Fruit fly (Drosophila melanogaster) whole organism, embryonic: ENCODE data around the gene CG11670.

Experiments
- Abd-B ChIP-seq: fragments of 200-800 bp; sonication (Bioruptor generic); optimal IDR thresholded peaks from 2 replicates; lab custom pipeline; 2018; ENCODE audit warnings: missing biosample characterization, mild to moderate bottlenecking, missing genetic modification characterization, moderate library complexity
- Adf1 ChIP-seq: fragments of 200-800 bp; sonication (Bioruptor generic); IDR thresholded peaks from 2 replicates; pipeline ENCODE4 v1.3.6; 2022; ENCODE audit warnings: missing biosample characterization, missing genetic modification characterization
- Awh ChIP-seq: fragments of 200-800 bp; sonication (Bioruptor generic); IDR thresholded peaks from 2 replicates; pipeline ENCODE4, ENCODE4 v1.3.6; 2022; ENCODE audit warnings: missing biosample characterization, missing genetic modification characterization
- CG1024 ChIP-seq: fragments of 200-800 bp; sonication (Bioruptor generic); IDR thresholded peaks from 2 replicates; pipeline ENCODE4 v1.3.6; 2022; ENCODE audit warnings: missing biosample characterization, missing genetic modification characterization
- CG10431 ChIP-seq: fragments of 200-800 bp; sonication (Bioruptor generic); optimal IDR thresholded peaks from 3 replicates; lab custom pipeline; 2018; ENCODE audit warnings: missing biosample characterization, mild to moderate bottlenecking, missing genetic modification characterization
- CG11093 ChIP-seq: fragments of 200-800 bp; sonication (Bioruptor generic); IDR thresholded peaks from 3 replicates; pipeline ENCODE4 v1.3.6; 2022; ENCODE audit warnings: missing biosample characterization, missing genetic modification characterization
- CG12104 ChIP-seq: fragments of 200-800 bp; sonication (Bioruptor generic); optimal IDR thresholded peaks from 3 replicates; lab custom pipeline; 2016; ENCODE audit warnings: missing biosample characterization, missing genetic modification characterization
- CG12299 ChIP-seq: fragments of 200-800 bp; sonication (Bioruptor generic); optimal IDR thresholded peaks from 2 replicates; lab custom pipeline; 2018; ENCODE audit warnings: missing biosample characterization, mild to moderate bottlenecking, missing genetic modification characterization
- CG12744 ChIP-seq: fragments of 200-800 bp; sonication (Bioruptor generic); optimal IDR thresholded peaks from 2 replicates; lab custom pipeline; 2016; ENCODE audit warnings: missing biosample characterization, missing genetic modification characterization
- CG12769 ChIP-seq: fragments of 200-800 bp; sonication (Bioruptor generic); optimal IDR thresholded peaks from 2 replicates; lab custom pipeline; 2019; ENCODE audit warnings: missing biosample characterization, mild to moderate bottlenecking, missing genetic modification characterization, moderate library complexity
- CG13287 ChIP-seq: fragments of 200-800 bp; sonication (Bioruptor generic); IDR thresholded peaks from 2 replicates; pipeline ENCODE4 v1.3.6; 2022; ENCODE audit warnings: missing biosample characterization, missing genetic modification characterization; ENCODE audit not compliant: partially characterized antibody
- CG13296 ChIP-seq: fragments of 200-800 bp; sonication (Bioruptor generic); optimal IDR thresholded peaks from 3 replicates; lab custom pipeline; 2018; ENCODE audit warnings: missing biosample characterization, mild to moderate bottlenecking, missing genetic modification characterization
- CG15601 ChIP-seq: fragments of 200-800 bp; sonication (Bioruptor generic); optimal IDR thresholded peaks from 3 replicates; lab custom pipeline; 2019; ENCODE audit warnings: missing biosample characterization, mild to moderate bottlenecking, missing genetic modification characterization, moderate library complexity
- CG1602 ChIP-seq: fragments of 200-800 bp; sonication (Bioruptor generic); optimal IDR thresholded peaks from 3 replicates; lab custom pipeline; 2016; ENCODE audit warnings: missing biosample characterization, missing genetic modification characterization
- CG17385 ChIP-seq: fragments of 200-800 bp; sonication (Bioruptor generic); optimal IDR thresholded peaks from 3 replicates; lab custom pipeline; 2018; ENCODE audit warnings: missing biosample characterization, mild to moderate bottlenecking, missing genetic modification characterization
- CG17912 ChIP-seq: fragments of 200-800 bp; sonication (Bioruptor generic); optimal IDR thresholded peaks from 2 replicates; lab custom pipeline; 2018; ENCODE audit warnings: missing biosample characterization, mild to moderate bottlenecking, missing genetic modification characterization
- CG18476 ChIP-seq: fragments of 200-800 bp; sonication (Bioruptor generic); optimal IDR thresholded peaks from 2 replicates; lab custom pipeline; 2016; ENCODE audit warnings: missing biosample characterization, mild to moderate bottlenecking, missing genetic modification characterization
- CG2889 ChIP-seq: fragments of 200-800 bp; sonication (Bioruptor generic); IDR thresholded peaks from 3 replicates; pipeline ENCODE4 v1.3.6; 2022; ENCODE audit warnings: missing biosample characterization, missing genetic modification characterization
- CG30403 ChIP-seq: fragments of 200-800 bp; sonication (Bioruptor generic); optimal IDR thresholded peaks from 3 replicates; lab custom pipeline; 2016; ENCODE audit warnings: missing biosample characterization, missing genetic modification characterization
- CG31224 ChIP-seq: fragments of 200-800 bp; sonication (Bioruptor generic); IDR thresholded peaks from 2 replicates; pipeline ENCODE4 v1.3.6; 2022; ENCODE audit warnings: missing biosample characterization, missing genetic modification characterization
- CG34422 ChIP-seq: fragments of 200-800 bp; sonication (Bioruptor generic); IDR thresholded peaks from 3 replicates; pipeline ENCODE4 v1.3.6; 2022; ENCODE audit warnings: missing biosample characterization, missing genetic modification characterization
- CG3838 ChIP-seq: fragments of 200-800 bp; sonication (Bioruptor generic); optimal IDR thresholded peaks from 3 replicates; lab custom pipeline; 2016; ENCODE audit warnings: missing biosample characterization, missing genetic modification characterization
- CG4854 ChIP-seq: fragments of 200-800 bp; sonication (Bioruptor generic); optimal IDR thresholded peaks from 2 replicates; lab custom pipeline; 2016; ENCODE audit warnings: missing biosample characterization, missing genetic modification characterization, inconsistent platforms
- CG6813 ChIP-seq: fragments of 200-800 bp; sonication (Bioruptor generic); optimal IDR thresholded peaks from 2 replicates; lab custom pipeline; 2017; ENCODE audit warnings: missing biosample characterization, missing genetic modification characterization, mild to moderate bottlenecking, moderate library complexity, missing genetic modification reagents
- CG7357 ChIP-seq: fragments of 200-800 bp; sonication (Bioruptor generic); IDR thresholded peaks from 3 replicates; pipeline ENCODE4 v1.3.6; 2022; ENCODE audit warnings: missing biosample characterization, missing genetic modification characterization
- CTCF ChIP-seq: fragments of 200-800 bp; sonication (Bioruptor generic); optimal IDR thresholded peaks from 2 replicates; lab custom pipeline; 2017; ENCODE audit warnings: missing biosample characterization, mild to moderate bottlenecking, missing genetic modification characterization, moderate library complexity
- Deaf1 ChIP-seq: fragments of 200-800 bp; optimal IDR thresholded peaks from 3 replicates; lab custom pipeline; 2019; ENCODE audit warnings: missing biosample characterization, mild to moderate bottlenecking, missing genetic modification characterization, moderate library complexity
- Eip74EF ChIP-seq, 2 experiments: fragments of 200-800 bp in 1 of 2; fragments of >200 bp in 1 of 2; sonication (Bioruptor generic) in 1 of 2; optimal IDR thresholded peaks; 2 replicates each; lab custom pipeline; 2017 to 2019; ENCODE audit warnings: missing biosample characterization in 2 of 2, missing genetic modification characterization in 2 of 2, mild to moderate bottlenecking in 1 of 2, moderate library complexity in 1 of 2
- Lim3 ChIP-seq: fragments of 200-800 bp; sonication (Bioruptor generic); IDR thresholded peaks from 2 replicates; pipeline ENCODE4 v1.3.6; 2022; ENCODE audit warnings: missing biosample characterization, missing genetic modification characterization
- Med ChIP-seq: fragments of 200-800 bp; sonication (Bioruptor generic); peaks from one replicate; lab custom pipeline; 2016; ENCODE audit warnings: missing biosample characterization, missing genetic modification characterization, mild to moderate bottlenecking, inconsistent platforms, moderate library complexity
- NK7.1 ChIP-seq: fragments of 200-800 bp; sonication (Bioruptor generic); optimal IDR thresholded peaks from 3 replicates; lab custom pipeline; 2016; ENCODE audit warnings: missing biosample characterization, missing genetic modification characterization
- Oli ChIP-seq: fragments of 200-800 bp; sonication (Bioruptor generic); optimal IDR thresholded peaks from 2 replicates; lab custom pipeline; 2018; ENCODE audit warnings: missing biosample characterization, mild to moderate bottlenecking, missing genetic modification characterization, moderate library complexity
- Pdp1 ChIP-seq, 2 experiments: fragments of 200-800 bp; sonication (Bioruptor generic); optimal IDR thresholded peaks; 3 replicates each; lab custom pipeline; 2016; ENCODE audit warnings: missing biosample characterization in 2 of 2, missing genetic modification characterization in 2 of 2, mild to moderate bottlenecking in 1 of 2, moderate library complexity in 1 of 2
- Sox100B ChIP-seq: fragments of 200-800 bp; sonication (Bioruptor generic); optimal IDR thresholded peaks from 3 replicates; lab custom pipeline; 2018; ENCODE audit warnings: missing biosample characterization, mild to moderate bottlenecking, missing genetic modification characterization
- Sry-δ ChIP-seq: fragments of 200-800 bp; sonication (Bioruptor generic); optimal IDR thresholded peaks from 2 replicates; lab custom pipeline; 2016; ENCODE audit warnings: missing biosample characterization, missing genetic modification characterization
- amos ChIP-seq: fragments of 200-800 bp; sonication (Bioruptor generic); IDR thresholded peaks from 2 replicates; pipeline ENCODE4 v1.3.6; 2022; ENCODE audit warnings: missing biosample characterization, missing genetic modification characterization; ENCODE audit not compliant: partially characterized antibody
- ap ChIP-seq: fragments of 200-800 bp; sonication (Bioruptor generic); IDR thresholded peaks from 2 replicates; pipeline ENCODE4 v1.3.6; 2022; ENCODE audit warnings: missing biosample characterization, missing genetic modification characterization
- ara ChIP-seq: fragments of 200-800 bp; sonication (Bioruptor generic); IDR thresholded peaks from 2 replicates; pipeline ENCODE4 v1.3.6; 2022; ENCODE audit warnings: missing biosample characterization, missing genetic modification characterization
- crol ChIP-seq: fragments of 200-800 bp; sonication (Bioruptor generic); IDR thresholded peaks from 2 replicates; pipeline ENCODE4 v1.3.6; 2022; ENCODE audit warnings: missing biosample characterization, missing genetic modification characterization
- dati ChIP-seq: fragments of 200-800 bp; sonication (Bioruptor generic); IDR thresholded peaks from 2 replicates; pipeline ENCODE4 v1.3.6; 2022; ENCODE audit warnings: missing biosample characterization, missing genetic modification characterization
- disco-r ChIP-seq: fragments of 200-800 bp; sonication (Bioruptor generic); optimal IDR thresholded peaks from 2 replicates; lab custom pipeline; 2016; ENCODE audit warnings: missing biosample characterization, missing genetic modification characterization
- eve ChIP-seq, 2 experiments: fragments of >200 bp; optimal IDR thresholded peaks; 2 replicates each; lab custom pipeline; 2017; ENCODE audit warnings: missing biosample characterization in 2 of 2, missing genetic modification characterization in 2 of 2
- fru ChIP-seq: fragments of >200 bp; optimal IDR thresholded peaks from 2 replicates; lab custom pipeline; 2017
- kay ChIP-seq: fragments of 200-800 bp; sonication (Bioruptor generic); optimal IDR thresholded peaks from 2 replicates; lab custom pipeline; 2016; ENCODE audit warnings: missing biosample characterization, missing genetic modification characterization
- nau ChIP-seq: fragments of 200-800 bp; sonication (Bioruptor generic); optimal IDR thresholded peaks from 3 replicates; lab custom pipeline; 2017; ENCODE audit warnings: missing biosample characterization, mild to moderate bottlenecking, missing genetic modification characterization, missing genetic modification reagents
- nom ChIP-seq: fragments of 200-800 bp; sonication (Bioruptor generic); optimal IDR thresholded peaks from 2 replicates; lab custom pipeline; 2017; ENCODE audit warnings: missing biosample characterization, missing genetic modification characterization, mild to moderate bottlenecking, moderate library complexity, missing genetic modification reagents
- row ChIP-seq: fragments of 200-800 bp; sonication (Bioruptor generic); IDR thresholded peaks from 3 replicates; pipeline ENCODE4 v1.3.6; 2022; ENCODE audit warnings: missing biosample characterization, missing genetic modification characterization
- sim ChIP-seq: fragments of 200-800 bp; sonication (Bioruptor generic); IDR thresholded peaks from 2 replicates; pipeline ENCODE4 v1.3.6; 2022; ENCODE audit warnings: missing biosample characterization, missing genetic modification characterization
- tin ChIP-seq: fragments of 200-800 bp; sonication (Bioruptor generic); optimal IDR thresholded peaks from 3 replicates; lab custom pipeline; 2016; ENCODE audit warnings: missing biosample characterization, missing genetic modification characterization
- usp ChIP-seq: fragments of >200 bp; optimal IDR thresholded peaks from 2 replicates; lab custom pipeline; 2017; ENCODE audit warnings: missing biosample characterization, missing genetic modification characterization
- vvl ChIP-seq: fragments of 200-800 bp; sonication (Bioruptor generic); IDR thresholded peaks from 2 replicates; pipeline ENCODE4 v1.3.6; 2022; ENCODE audit warnings: missing biosample characterization, missing genetic modification characterization
- wek ChIP-seq: fragments of 200-800 bp; sonication (Bioruptor generic); optimal IDR thresholded peaks from 3 replicates; lab custom pipeline; 2018; ENCODE audit warnings: missing biosample characterization, mild to moderate bottlenecking, missing genetic modification characterization, moderate library complexity
- zfh1 ChIP-seq: fragments of 200-800 bp; sonication (Bioruptor generic); IDR thresholded peaks from 3 replicates; pipeline ENCODE4 v1.3.6; 2022; ENCODE audit warnings: missing biosample characterization, missing genetic modification characterization

Gene CG11670

dm6 chr3R:13051298-13051723 is 9.5 kb downstream of the CG11670 start, which contains the start of gene CG7966 (continued):
- TF ChIP-seq CG7357 (GFP tag; lab: Robert Waterston, UW): no peak
- no peak for TF ChIP-seq CG2889 (GFP tag; lab: Robert Waterston, UW)
- TF ChIP-seq Awh (GFP tag; lab: Robert Waterston, UW): no peak
- peak; percentile 9 for TF ChIP-seq CG13287 (GFP tag; lab: Robert Waterston, UW)
- no peak for TF ChIP-seq fru
- peak; percentile 10 for TF ChIP-seq CG10431 (GFP tag; lab: Kevin White, UChicago)
- TF ChIP-seq nom (GFP tag; lab: Kevin White, UChicago): peak; percentile 53
- no peak for TF ChIP-seq Sry-δ (GFP tag; lab: Kevin White, UChicago)
- no peak for TF ChIP-seq CG18476 (GFP tag; lab: Kevin White, UChicago)
- no peak for TF ChIP-seq CG30403 (GFP tag; lab: Kevin White, UChicago)
- no peak for TF ChIP-seq Oli (tag; lab: Kevin White, UChicago)
- no peak for TF ChIP-seq Lim3 (GFP tag; lab: Robert Waterston, UW)
- TF ChIP-seq CG12299 (tag; lab: Kevin White, UChicago): peak; percentile 9
- peak; percentile 34 for TF ChIP-seq Deaf1
- TF ChIP-seq wek: no peak
- TF ChIP-seq CG13296 (GFP tag; lab: Kevin White, UChicago): peak; percentile 19
- peak; percentile 1 for TF ChIP-seq CTCF (GFP tag; lab: Kevin White, UChicago)
- peak; percentile 26; the same call in 1 of the 2 replicates for TF ChIP-seq Adf1 (GFP tag; lab: Robert Waterston, UW)
- TF ChIP-seq dati (GFP tag; lab: Robert Waterston, UW): no peak
- TF ChIP-seq CG6813 (GFP tag; lab: Kevin White, UChicago): peak; percentile 48
- TF ChIP-seq kay (GFP tag; lab: Kevin White, UChicago): peak; percentile 44
- no peak for TF ChIP-seq CG17912 (GFP tag; lab: Kevin White, UChicago)
- no peak for TF ChIP-seq CG12744 (GFP tag; lab: Kevin White, UChicago)
- peak; percentile 40 for TF ChIP-seq Sox100B (GFP tag; lab: Kevin White, UChicago)
- TF ChIP-seq Med (GFP tag; lab: Kevin White, UChicago): peak; percentile 83
- no peak for TF ChIP-seq nau (GFP tag; lab: Kevin White, UChicago)
- no peak for TF ChIP-seq CG12769 (tag; lab: Kevin White, UChicago)
- no peak for TF ChIP-seq CG4854
- peak; percentile 26; the same call in 1 of the 2 replicates for TF ChIP-seq amos (GFP tag; lab: Robert Waterston, UW)
- TF ChIP-seq CG31224: no peak
- no peak for TF ChIP-seq CG1024 (GFP tag; lab: Robert Waterston, UW)
- TF ChIP-seq NK7.1 (GFP tag; lab: Kevin White, UChicago): no peak
- no peak for TF ChIP-seq crol (GFP tag; lab: Robert Waterston, UW)
- TF ChIP-seq Abd-B (GFP tag; lab: Kevin White, UChicago): no peak
- TF ChIP-seq CG11093 (GFP tag; lab: Robert Waterston, UW): no peak
- TF ChIP-seq CG34422: peak; percentile 47; the same call in 1 of the 3 replicates
- TF ChIP-seq row (GFP tag; lab: Robert Waterston, UW): no peak
- TF ChIP-seq tin (GFP tag; lab: Kevin White, UChicago): no peak
- no peak for TF ChIP-seq usp (GFP tag; lab: Kevin White, UChicago)
- no peak for TF ChIP-seq disco-r (GFP tag; lab: Kevin White, UChicago)
- no peak for TF ChIP-seq CG1602 (GFP tag; lab: Kevin White, UChicago)
- TF ChIP-seq ap (GFP tag; lab: Robert Waterston, UW): no peak
- no peak for TF ChIP-seq CG12104
- TF ChIP-seq eve (GFP tag; optimal IDR thresholded peaks at IDR 0.05; lab: Kevin White, UChicago): no peak
- TF ChIP-seq CG3838 (GFP tag; lab: Kevin White, UChicago): no peak
- 0 out of 2 replicates have a peak, but pooled peaks have one; percentile 33 for TF ChIP-seq sim (GFP tag; lab: Robert Waterston, UW)
- TF ChIP-seq zfh1 (GFP tag; lab: Robert Waterston, UW): no peak
- TF ChIP-seq Pdp1 (GFP tag; optimal IDR thresholded peaks at IDR 0.05; lab: Kevin White, UChicago): no peak
- peak in 1 of 2 experiments; percentile 47 for TF ChIP-seq Eip74EF (GFP tag; optimal IDR thresholded peaks at IDR 0.05; lab: Kevin White, UChicago)
- no peak for TF ChIP-seq ara
- TF ChIP-seq CG17385: peak; percentile 19
- no peak for TF ChIP-seq CG15601 (tag; lab: Kevin White, UChicago)
- TF ChIP-seq vvl (GFP tag; lab: Robert Waterston, UW): peak; percentile 51; the same call in 1 of the 2 replicates
